Worm (Caenorhabditis elegans): ENCODE measurements around the gene T26E4.10.

DNA sequence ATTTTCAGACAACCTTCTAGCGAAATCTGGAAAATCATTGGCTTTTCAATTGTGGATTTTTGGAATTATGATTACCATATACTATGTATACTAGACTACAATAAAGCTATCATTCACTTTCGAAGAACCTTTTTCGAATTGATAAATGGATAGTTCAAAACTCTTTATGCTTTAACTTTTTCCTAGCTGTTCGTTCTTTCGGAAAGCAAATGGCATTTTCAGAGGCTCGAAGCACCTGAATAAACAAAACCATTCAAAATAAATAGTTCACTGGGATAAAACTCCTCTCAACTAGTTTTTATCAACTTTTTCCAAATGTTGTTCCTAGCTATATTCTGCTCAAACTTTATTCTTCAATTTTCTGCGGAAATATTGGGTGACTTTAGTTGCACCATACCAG is 16.9 kb downstream of the T26E4.10 start, which contains the start of gene T26E4.2:
- TF ChIP-seq pqm-1 (tag; optimal IDR thresholded peaks at IDR 0.05) (no peak), ceh-28 (tag; optimal IDR thresholded peaks at IDR 0.05) (no peak), R02D3.7 (tag; optimal IDR thresholded peaks at IDR 0.05) (no peak), fos-1 (tag; optimal IDR thresholded peaks at IDR 0.05) (no peak), egl-27 (tag; optimal IDR thresholded peaks at IDR 0.05) (no peak), ztf-11 (tag; optimal IDR thresholded peaks at IDR 0.05) (no peak), madf-9 (GFP tag; conservative IDR thresholded peaks at IDR 0.05) (no peak), unc-62 (GFP tag; optimal IDR thresholded peaks at IDR 0.05 in 1 of 2) (no peak), unc-62 (tag; optimal IDR thresholded peaks at IDR 0.05) (no peak), dmd-8 (GFP tag; IDR thresholded peaks at IDR 0.05) (no peak), lin-13 (GFP tag; optimal IDR thresholded peaks at IDR 0.05) (no peak), unc-39 (tag; optimal IDR thresholded peaks at IDR 0.05) (no peak)

Measured in whole organism, L4 larva.